Worm (Caenorhabditis elegans) whole organism, L4 larva: ENCODE results near the gene Y102A11A.3.

Source experiments
- D1046.2 ChIP-seq: fragments of 200-800 bp; sonication (Bioruptor generic); IDR thresholded peaks from 2 replicates; pipeline ENCODE4 v1.3.6; 2022; ENCODE audit warnings: missing genetic modification characterization, missing compliant biosample characterization
- F10B5.3 ChIP-seq: sonication (generic microtip); optimal IDR thresholded peaks from 2 replicates; lab custom pipeline; 2016; ENCODE audit warnings: mild to moderate bottlenecking, missing genetic modification characterization, missing compliant biosample characterization
- F49E8.2 ChIP-seq: sonication (generic microtip); optimal IDR thresholded peaks from 2 replicates; lab custom pipeline; 2016; ENCODE audit warnings: missing compliant biosample characterization, mild to moderate bottlenecking, missing genetic modification characterization, borderline replicate concordance
- R02D3.7 ChIP-seq: fragments of 150-350 bp; sonication (generic microtip); optimal IDR thresholded peaks from 3 replicates; lab custom pipeline; 2014; ENCODE audit warnings: missing biosample characterization, missing genetic modification characterization
- T26A8.4 ChIP-seq: fragments of 200-800 bp; sonication (Bioruptor generic); IDR thresholded peaks from 2 replicates; pipeline ENCODE4 v1.3.6; 2022; ENCODE audit warnings: missing genetic modification characterization, missing compliant biosample characterization
- Y105C5A.15 ChIP-seq: fragments of 200-800 bp; sonication (Bioruptor generic); IDR thresholded peaks from 2 replicates; pipeline ENCODE4 v1.3.6; 2022; ENCODE audit warnings: missing genetic modification characterization, missing compliant biosample characterization
- Y5F2A.4 ChIP-seq: fragments of 200-800 bp; sonication (Bioruptor generic); optimal IDR thresholded peaks from 2 replicates; lab custom pipeline; 2018; ENCODE audit warnings: mild to moderate bottlenecking, missing genetic modification characterization, missing compliant biosample characterization
- ZK546.5 ChIP-seq, 2 experiments: sonication (generic microtip); optimal IDR thresholded peaks; 2 replicates each; lab custom pipeline; 2017; ENCODE audit warnings: missing biosample characterization in 2 of 2, missing genetic modification characterization in 2 of 2
- ama-1 ChIP-seq: fragments of 150-350 bp; optimal IDR thresholded peaks from 2 replicates; lab custom pipeline; 2014; ENCODE audit warnings: inconsistent platforms, mixed read lengths
- arid-1 ChIP-seq: fragments of 200-800 bp; sonication (Bioruptor generic); conservative IDR thresholded peaks from 2 replicates; pipeline ENCODE4 v1.3.6; 2022; ENCODE audit warnings: missing genetic modification reagents, missing genetic modification characterization, missing compliant biosample characterization
- attf-4 ChIP-seq: sonication (generic microtip); optimal IDR thresholded peaks from 3 replicates; lab custom pipeline; 2017; ENCODE audit warnings: missing biosample characterization, missing genetic modification characterization
- ceh-20 ChIP-seq: fragments of 200-800 bp; sonication (Bioruptor generic); IDR thresholded peaks from 2 replicates; pipeline ENCODE4 v1.3.6; 2022; ENCODE audit warnings: missing genetic modification reagents, missing genetic modification characterization, missing compliant biosample characterization
- ceh-32 ChIP-seq: sonication (generic microtip); optimal IDR thresholded peaks from 2 replicates; lab custom pipeline; 2016; ENCODE audit warnings: mild to moderate bottlenecking, missing genetic modification characterization, missing compliant biosample characterization; ENCODE audit not compliant: poor library complexity
- ceh-44 ChIP-seq: fragments of 200-800 bp; sonication (Bioruptor generic); IDR thresholded peaks from 2 replicates; pipeline ENCODE4 v1.3.6; 2022; ENCODE audit warnings: missing genetic modification reagents, missing genetic modification characterization, missing compliant biosample characterization
- ceh-62 ChIP-seq: sonication (generic microtip); optimal IDR thresholded peaks from 2 replicates; lab custom pipeline; 2017; ENCODE audit warnings: missing biosample characterization, missing genetic modification characterization
- ceh-82 ChIP-seq: sonication (generic microtip); optimal IDR thresholded peaks from 2 replicates; lab custom pipeline; 2017; ENCODE audit warnings: missing biosample characterization, missing genetic modification characterization
- daf-12 ChIP-seq: fragments of 150-350 bp; optimal IDR thresholded peaks from 2 replicates; lab custom pipeline; 2014; ENCODE audit warnings: missing biosample characterization, missing genetic modification reagents, missing genetic modification characterization
- dmd-6 ChIP-seq: fragments of 200-800 bp; sonication (Bioruptor generic); IDR thresholded peaks from 2 replicates; pipeline ENCODE4 v1.3.6; 2022; ENCODE audit warnings: missing genetic modification reagents, missing genetic modification characterization, missing compliant biosample characterization
- dmd-8 ChIP-seq: fragments of 200-800 bp; sonication (Bioruptor generic); IDR thresholded peaks from 2 replicates; pipeline ENCODE4 v1.3.6; 2022; ENCODE audit warnings: missing genetic modification characterization, missing compliant biosample characterization
- dmd-9 ChIP-seq: fragments of 200-800 bp; sonication (Bioruptor generic); IDR thresholded peaks from 2 replicates; pipeline ENCODE4 v1.3.6; 2022; ENCODE audit warnings: missing genetic modification reagents, missing genetic modification characterization, missing compliant biosample characterization
- duxl-1 ChIP-seq: sonication (generic microtip); optimal IDR thresholded peaks from 2 replicates; lab custom pipeline; 2016; ENCODE audit warnings: mild to moderate bottlenecking, missing genetic modification characterization, moderate library complexity, missing compliant biosample characterization; ENCODE audit not compliant: poor library complexity
- dve-1 ChIP-seq: sonication (generic microtip); optimal IDR thresholded peaks from 2 replicates; lab custom pipeline; 2017; ENCODE audit warnings: antibody characterized with exemption, mild to moderate bottlenecking, missing genetic modification characterization, missing compliant biosample characterization; ENCODE audit not compliant: insufficient read depth
- egl-27 ChIP-seq: sonication (generic microtip); optimal IDR thresholded peaks from 3 replicates; lab custom pipeline; 2017; ENCODE audit warnings: missing biosample characterization, missing genetic modification reagents, missing genetic modification characterization
- egl-43 ChIP-seq: fragments of 200-800 bp; sonication (Bioruptor generic); IDR thresholded peaks from 2 replicates; pipeline ENCODE4 v1.3.6; 2022; ENCODE audit warnings: missing genetic modification reagents, missing genetic modification characterization, missing compliant biosample characterization
- fos-1 ChIP-seq: fragments of 150-350 bp; optimal IDR thresholded peaks from 2 replicates; lab custom pipeline; 2014; ENCODE audit warnings: missing biosample characterization, missing genetic modification characterization
- hlh-11 ChIP-seq: fragments of 200-800 bp; sonication (Bioruptor generic); optimal IDR thresholded peaks from 2 replicates; lab custom pipeline; 2018; ENCODE audit warnings: mild to moderate bottlenecking, missing genetic modification characterization, missing compliant biosample characterization
- hmg-1.1 ChIP-seq: fragments of 200-800 bp; sonication (Bioruptor generic); IDR thresholded peaks from 2 replicates; pipeline ENCODE4 v1.3.6; 2022; ENCODE audit warnings: missing genetic modification reagents, missing genetic modification characterization, missing compliant biosample characterization
- lim-7 ChIP-seq: fragments of 200-800 bp; sonication (Bioruptor generic); IDR thresholded peaks from 2 replicates; pipeline ENCODE4 v1.3.6; 2022; ENCODE audit warnings: missing genetic modification characterization, missing compliant biosample characterization
- lin-1 ChIP-seq: fragments of 200-800 bp; sonication (Bioruptor generic); IDR thresholded peaks from 2 replicates; pipeline ENCODE4 v1.3.6; 2022; ENCODE audit warnings: missing genetic modification reagents, missing genetic modification characterization, missing compliant biosample characterization
- lin-38 ChIP-seq: fragments of 200-800 bp; sonication (Bioruptor generic); IDR thresholded peaks from 2 replicates; pipeline ENCODE4 v1.3.6; 2022; ENCODE audit warnings: missing genetic modification reagents, missing genetic modification characterization, missing compliant biosample characterization
- lir-3 ChIP-seq: sonication (generic microtip); optimal IDR thresholded peaks from 2 replicates; lab custom pipeline; 2016; ENCODE audit warnings: mild to moderate bottlenecking, missing genetic modification characterization, missing compliant biosample characterization
- lsy-2 ChIP-seq, 2 experiments: fragments of 150-350 bp in 1 of 2; sonication (generic microtip) in 1 of 2; optimal IDR thresholded peaks; 2 replicates each; lab custom pipeline; 2014 to 2017; ENCODE audit warnings: missing biosample characterization in 2 of 2, missing genetic modification characterization in 2 of 2
- madf-9 ChIP-seq: fragments of 200-800 bp; sonication (Bioruptor generic); conservative IDR thresholded peaks from 2 replicates; pipeline ENCODE4 v1.3.6; 2022; ENCODE audit warnings: missing genetic modification reagents, missing genetic modification characterization, missing compliant biosample characterization
- mdl-1 ChIP-seq, 2 experiments: fragments of 150-350 bp in 1 of 2; sonication (generic microtip) in 1 of 2; optimal IDR thresholded peaks; 2 replicates each; lab custom pipeline; 2014 to 2017; ENCODE audit warnings: missing biosample characterization in 2 of 2, missing genetic modification characterization in 2 of 2
- mep-1 ChIP-seq: fragments of 150-350 bp; sonication (generic microtip); optimal IDR thresholded peaks from 3 replicates; lab custom pipeline; 2014; ENCODE audit warnings: missing biosample characterization, missing genetic modification characterization
- mxl-3 ChIP-seq: fragments of 200-800 bp; sonication (Bioruptor generic); optimal IDR thresholded peaks from 2 replicates; lab custom pipeline; 2018; ENCODE audit warnings: mild to moderate bottlenecking, missing genetic modification characterization, missing compliant biosample characterization
- nhr-102 ChIP-seq: sonication (generic microtip); optimal IDR thresholded peaks from 2 replicates; lab custom pipeline; 2016; ENCODE audit warnings: mild to moderate bottlenecking, missing genetic modification characterization, moderate library complexity, missing compliant biosample characterization
- nhr-28 ChIP-seq: fragments of 150-350 bp; optimal IDR thresholded peaks from 2 replicates; lab custom pipeline; 2014; ENCODE audit warnings: missing biosample characterization, missing genetic modification characterization
- nhr-41 ChIP-seq: fragments of 200-800 bp; sonication (Bioruptor generic); IDR thresholded peaks from 2 replicates; pipeline ENCODE4 v1.3.6; 2022; ENCODE audit warnings: missing genetic modification reagents, missing genetic modification characterization, missing compliant biosample characterization
- nhr-42 ChIP-seq: fragments of 200-800 bp; sonication (Bioruptor generic); IDR thresholded peaks from 2 replicates; pipeline ENCODE4 v1.3.6; 2022; ENCODE audit warnings: missing genetic modification characterization, missing compliant biosample characterization
- nhr-6 ChIP-seq: fragments of 150-350 bp; optimal IDR thresholded peaks from 2 replicates; lab custom pipeline; 2014; ENCODE audit warnings: missing biosample characterization, missing genetic modification characterization
- nhr-76 ChIP-seq: fragments of 150-350 bp; optimal IDR thresholded peaks from 2 replicates; lab custom pipeline; 2014; ENCODE audit warnings: missing biosample characterization, missing genetic modification characterization
- nhr-77 ChIP-seq: fragments of 150-350 bp; optimal IDR thresholded peaks from 2 replicates; lab custom pipeline; 2014; ENCODE audit warnings: missing biosample characterization, missing genetic modification characterization
- php-3 ChIP-seq: fragments of 200-800 bp; sonication (Bioruptor generic); IDR thresholded peaks from 2 replicates; pipeline ENCODE4 v1.3.6; 2022; ENCODE audit warnings: missing genetic modification reagents, missing genetic modification characterization, missing compliant biosample characterization
- pqm-1 ChIP-seq: sonication (generic microtip); optimal IDR thresholded peaks from 2 replicates; lab custom pipeline; 2017; ENCODE audit warnings: missing biosample characterization, missing genetic modification characterization
- saeg-2 ChIP-seq: fragments of 200-800 bp; sonication (Bioruptor generic); IDR thresholded peaks from 2 replicates; pipeline ENCODE4 v1.3.6; 2022; ENCODE audit warnings: missing genetic modification reagents, missing genetic modification characterization, missing compliant biosample characterization
- skn-1 ChIP-seq: fragments of 150-350 bp; optimal IDR thresholded peaks from 2 replicates; lab custom pipeline; 2014; ENCODE audit warnings: missing biosample characterization, missing genetic modification characterization
- spr-3 ChIP-seq: fragments of 200-800 bp; sonication (Bioruptor generic); optimal IDR thresholded peaks from 2 replicates; lab custom pipeline; 2018; ENCODE audit warnings: mild to moderate bottlenecking, missing genetic modification characterization, missing compliant biosample characterization
- unc-39 ChIP-seq: sonication (generic microtip); optimal IDR thresholded peaks from 2 replicates; lab custom pipeline; 2017; ENCODE audit warnings: missing biosample characterization, missing genetic modification characterization
- zfp-3 ChIP-seq: fragments of 200-800 bp; sonication (Bioruptor generic); conservative IDR thresholded peaks from 2 replicates; pipeline ENCODE4 v1.3.6; 2022; ENCODE audit warnings: missing genetic modification reagents, missing genetic modification characterization, missing compliant biosample characterization

The Y102A11A.3 gene

ce11 chrX:2064730-2065129 lies 45.8 kb downstream of the Y102A11A.3 start, which contains the start of gene F49H12.7:
Gene F49H12.7, plus strand, starts transcription at chrX:2065030.
- TF ChIP-seq madf-9 (no peak), dve-1 (tag; lab: Kevin White, UChicago) (peak; percentile 4), attf-4 (tag; lab: Kevin White, UChicago) (no peak), lin-38 (GFP tag; lab: Robert Waterston, UW) (no peak)

ce11 chrX:2068294-2068693 lies 49.3 kb downstream of the Y102A11A.3 start:
- TF ChIP-seq hlh-11 (tag; lab: Kevin White, UChicago) = peak; percentile 53
- no peak for TF ChIP-seq skn-1 (tag; lab: Kevin White, UChicago)
- no peak for TF ChIP-seq egl-27 (tag; lab: Kevin White, UChicago)
- no peak for TF ChIP-seq F10B5.3
- TF ChIP-seq dmd-6 (GFP tag; lab: Robert Waterston, UW) = peak; percentile 53
- TF ChIP-seq Y5F2A.4 (GFP tag; lab: Kevin White, UChicago) = no peak
- peak; percentile 58 for TF ChIP-seq nhr-28 (tag; lab: Kevin White, UChicago)
- TF ChIP-seq lsy-2 (tag; optimal IDR thresholded peaks at IDR 0.05; lab: Kevin White, UChicago) = no peak
- no peak for TF ChIP-seq fos-1 (tag; lab: Kevin White, UChicago)
- TF ChIP-seq daf-12 = no peak
- TF ChIP-seq lim-7 = no peak
- no peak for TF ChIP-seq nhr-102 (tag; lab: Kevin White, UChicago)
- TF ChIP-seq pqm-1 = peak; percentile 51
- no peak for TF ChIP-seq ZK546.5 (tag; optimal IDR thresholded peaks at IDR 0.05; lab: Kevin White, UChicago)
- TF ChIP-seq nhr-6 (tag; lab: Kevin White, UChicago) = no peak
- no peak for TF ChIP-seq spr-3 (GFP tag; lab: Kevin White, UChicago)
- TF ChIP-seq ceh-44 (GFP tag; lab: Robert Waterston, UW) = no peak
- TF ChIP-seq ceh-32 (tag; lab: Kevin White, UChicago) = no peak
- TF ChIP-seq nhr-42 (GFP tag; lab: Robert Waterston, UW) = no peak
- no peak for TF ChIP-seq ama-1 (lab: Kevin White, UChicago)
- TF ChIP-seq ceh-82 (tag; lab: Kevin White, UChicago) = no peak
- TF ChIP-seq nhr-41 (GFP tag; lab: Robert Waterston, UW) = no peak
- TF ChIP-seq dve-1 (tag; lab: Kevin White, UChicago) = peak; percentile 48
- no peak for TF ChIP-seq T26A8.4 (GFP tag; lab: Robert Waterston, UW)
- TF ChIP-seq lir-3 (tag; lab: Kevin White, UChicago) = no peak
- peak; percentile 59 for TF ChIP-seq nhr-77 (tag; lab: Kevin White, UChicago)
- no peak for TF ChIP-seq mep-1 (tag; lab: Kevin White, UChicago)
- no peak for TF ChIP-seq ceh-20 (GFP tag; lab: Robert Waterston, UW)
- no peak for TF ChIP-seq mxl-3 (GFP tag; lab: Kevin White, UChicago)
- TF ChIP-seq nhr-76 (tag; lab: Kevin White, UChicago) = no peak
- TF ChIP-seq ceh-62 (tag; lab: Kevin White, UChicago) = no peak
- no peak for TF ChIP-seq Y105C5A.15 (GFP tag; lab: Robert Waterston, UW)
- no peak for TF ChIP-seq php-3
- no peak for TF ChIP-seq zfp-3 (GFP tag; lab: Robert Waterston, UW)
- TF ChIP-seq egl-43 (GFP tag; lab: Robert Waterston, UW) = no peak
- TF ChIP-seq mdl-1 (tag; optimal IDR thresholded peaks at IDR 0.05; lab: Kevin White, UChicago) = peak in 1 of 2 experiments; percentile 17
- TF ChIP-seq F49E8.2 (tag; lab: Kevin White, UChicago) = no peak
- TF ChIP-seq dmd-9 (GFP tag; lab: Robert Waterston, UW) = no peak
- no peak for TF ChIP-seq arid-1 (GFP tag; lab: Robert Waterston, UW)
- TF ChIP-seq unc-39 (tag; lab: Kevin White, UChicago) = no peak
- no peak for TF ChIP-seq hmg-1.1
- TF ChIP-seq D1046.2 (GFP tag; lab: Robert Waterston, UW) = no peak
- TF ChIP-seq lin-1 (GFP tag; lab: Robert Waterston, UW) = no peak
- TF ChIP-seq saeg-2 (GFP tag; lab: Robert Waterston, UW) = no peak
- TF ChIP-seq R02D3.7 (tag; lab: Kevin White, UChicago) = no peak
- TF ChIP-seq dmd-8 (GFP tag; lab: Robert Waterston, UW) = no peak
- TF ChIP-seq duxl-1 (tag; lab: Kevin White, UChicago) = no peak
